Worm (Caenorhabditis elegans) whole organism, L2 larva: ENCODE results near the gene srj-42.
A peak's percentile ranks its signal among the peaks of the same experiment; 100 is the strongest.

Source experiments
- F13H6.1 ChIP-seq: sonication (generic microtip); optimal IDR thresholded peaks from 2 replicates; lab custom pipeline; 2016; ENCODE audit warnings: missing genetic modification characterization, missing compliant biosample characterization
- Y55F3AM.14 ChIP-seq: fragments of 200-800 bp; sonication (Bioruptor generic); optimal IDR thresholded peaks from 2 replicates; lab custom pipeline; 2018; ENCODE audit warnings: mild to moderate bottlenecking, missing genetic modification characterization, missing compliant biosample characterization
- alr-1 ChIP-seq: fragments of 150-350 bp; optimal IDR thresholded peaks from 2 replicates; lab custom pipeline; 2014; ENCODE audit warnings: missing biosample characterization, missing genetic modification characterization
- aly-2 ChIP-seq: fragments of 150-350 bp; optimal IDR thresholded peaks from 2 replicates; lab custom pipeline; 2014; ENCODE audit warnings: missing biosample characterization, missing genetic modification characterization
- ama-1 ChIP-seq: fragments of 150-350 bp; optimal IDR thresholded peaks from 2 replicates; lab custom pipeline; 2018; ENCODE audit warnings: inconsistent platforms
- ceh-16 ChIP-seq: fragments of 150-350 bp; optimal IDR thresholded peaks from 2 replicates; lab custom pipeline; 2014; ENCODE audit warnings: missing biosample characterization, missing genetic modification characterization
- ceh-82 ChIP-seq: fragments of 150-350 bp; optimal IDR thresholded peaks from 2 replicates; lab custom pipeline; 2014; ENCODE audit warnings: missing biosample characterization, missing genetic modification characterization
- crh-2 ChIP-seq: sonication (generic microtip); optimal IDR thresholded peaks from 2 replicates; lab custom pipeline; 2017; ENCODE audit warnings: missing biosample characterization, missing genetic modification characterization
- dmd-4 ChIP-seq: sonication (generic microtip); optimal IDR thresholded peaks from 2 replicates; lab custom pipeline; 2017; ENCODE audit warnings: missing biosample characterization, missing genetic modification characterization
- egl-27 ChIP-seq: sonication (generic microtip); optimal IDR thresholded peaks from 3 replicates; lab custom pipeline; 2017; ENCODE audit warnings: missing biosample characterization, missing genetic modification reagents, missing genetic modification characterization
- elt-3 ChIP-seq: sonication (generic microtip); optimal IDR thresholded peaks from 2 replicates; lab custom pipeline; 2017; ENCODE audit warnings: missing biosample characterization, missing genetic modification characterization
- fos-1 ChIP-seq: fragments of 150-350 bp; optimal IDR thresholded peaks from 2 replicates; lab custom pipeline; 2014; ENCODE audit warnings: missing biosample characterization, missing genetic modification characterization
- gmeb-1 ChIP-seq: fragments of 150-350 bp; optimal IDR thresholded peaks from 2 replicates; lab custom pipeline; 2014; ENCODE audit warnings: missing biosample characterization, missing genetic modification characterization
- lin-11 ChIP-seq: fragments of 150-350 bp; sonication (generic microtip); optimal IDR thresholded peaks from 2 replicates; lab custom pipeline; 2014; ENCODE audit warnings: missing biosample characterization, missing genetic modification characterization, inconsistent platforms, mixed read lengths
- lin-13 ChIP-seq: fragments of 150-350 bp; optimal IDR thresholded peaks from 2 replicates; lab custom pipeline; 2014; ENCODE audit warnings: missing biosample characterization, missing genetic modification reagents, missing genetic modification characterization
- lin-39 ChIP-seq: fragments of 150-350 bp; optimal IDR thresholded peaks from 2 replicates; lab custom pipeline; 2014; ENCODE audit warnings: missing biosample characterization, missing genetic modification reagents, missing genetic modification characterization
- lsy-2 ChIP-seq, 2 experiments: fragments of 150-350 bp in 1 of 2; sonication (generic microtip) in 1 of 2; optimal IDR thresholded peaks; 2 replicates each; lab custom pipeline; 2014 to 2017; ENCODE audit warnings: missing biosample characterization in 2 of 2, missing genetic modification characterization in 2 of 2
- mab-5 ChIP-seq: fragments of 150-350 bp; optimal IDR thresholded peaks from 2 replicates; lab custom pipeline; 2014; ENCODE audit warnings: missing biosample characterization, missing genetic modification characterization
- mdl-1 ChIP-seq, 2 experiments: fragments of 150-350 bp in 1 of 2; sonication (generic microtip) in 1 of 2; optimal IDR thresholded peaks; 2 replicates each; lab custom pipeline; 2017; ENCODE audit warnings: missing biosample characterization in 2 of 2, missing genetic modification characterization in 2 of 2
- nhr-11 ChIP-seq: fragments of 150-350 bp; optimal IDR thresholded peaks from 2 replicates; lab custom pipeline; 2014; ENCODE audit warnings: missing biosample characterization, missing genetic modification characterization
- nhr-12 ChIP-seq: fragments of 150-350 bp; optimal IDR thresholded peaks from 2 replicates; lab custom pipeline; 2014; ENCODE audit warnings: missing biosample characterization, missing genetic modification characterization
- nhr-129 ChIP-seq: fragments of 150-350 bp; optimal IDR thresholded peaks from 2 replicates; lab custom pipeline; 2014; ENCODE audit warnings: missing biosample characterization, missing genetic modification characterization
- nhr-25 ChIP-seq: fragments of 150-350 bp; sonication (generic microtip); optimal IDR thresholded peaks from 3 replicates; lab custom pipeline; 2014; ENCODE audit warnings: missing biosample characterization, missing genetic modification characterization
- nhr-77 ChIP-seq: fragments of 150-350 bp; optimal IDR thresholded peaks from 2 replicates; lab custom pipeline; 2014; ENCODE audit warnings: missing biosample characterization, missing genetic modification characterization
- peb-1 ChIP-seq: fragments of 150-350 bp; optimal IDR thresholded peaks from 2 replicates; lab custom pipeline; 2014; ENCODE audit warnings: missing biosample characterization, missing genetic modification characterization
- skn-1 ChIP-seq: sonication (generic microtip); optimal IDR thresholded peaks from 2 replicates; lab custom pipeline; 2017; ENCODE audit warnings: missing biosample characterization, missing genetic modification characterization
- snpc-4 ChIP-seq: fragments of 150-350 bp; optimal IDR thresholded peaks from 2 replicates; lab custom pipeline; 2014; ENCODE audit warnings: missing biosample characterization, missing genetic modification characterization
- unc-39 ChIP-seq: fragments of 150-350 bp; optimal IDR thresholded peaks from 2 replicates; lab custom pipeline; 2014; ENCODE audit warnings: missing biosample characterization, missing genetic modification characterization
- unc-55 ChIP-seq: fragments of 150-350 bp; sonication (generic microtip); optimal IDR thresholded peaks from 3 replicates; lab custom pipeline; 2014; ENCODE audit warnings: missing biosample characterization, missing genetic modification reagents, missing genetic modification characterization
- unc-62 ChIP-seq: fragments of 150-350 bp; optimal IDR thresholded peaks from 2 replicates; lab custom pipeline; 2014; ENCODE audit warnings: missing biosample characterization, missing genetic modification reagents, missing genetic modification characterization
- zag-1 ChIP-seq: fragments of 150-350 bp; optimal IDR thresholded peaks from 2 replicates; lab custom pipeline; 2014; ENCODE audit warnings: missing biosample characterization, missing genetic modification characterization
- ztf-11 ChIP-seq: sonication (generic microtip); optimal IDR thresholded peaks from 2 replicates; lab custom pipeline; 2017; ENCODE audit warnings: missing biosample characterization, missing genetic modification characterization
- ztf-4 ChIP-seq: fragments of 150-350 bp; optimal IDR thresholded peaks from 2 replicates; lab custom pipeline; 2014; ENCODE audit warnings: missing biosample characterization, missing genetic modification characterization

The srj-42 gene

ce11 chrIV:15252157-15252556 lies at the start of gene srj-42:
Gene srj-42, minus strand, starts transcription at chrIV:15252257.
- no peak for TF ChIP-seq nhr-77 (tag; lab: Kevin White, UChicago)
- no peak for TF ChIP-seq ceh-82 (tag; lab: Kevin White, UChicago)
- no peak for TF ChIP-seq egl-27 (tag; lab: Kevin White, UChicago)

- TF ChIP-seq nhr-77 (tag; lab: Kevin White, UChicago), result no peak
- TF ChIP-seq skn-1 (tag; lab: Kevin White, UChicago), result no peak
- TF ChIP-seq nhr-25 (tag; lab: Kevin White, UChicago), result no peak
- no peak for TF ChIP-seq peb-1 (tag; lab: Kevin White, UChicago)
- TF ChIP-seq unc-55 (GFP tag; lab: Kevin White, UChicago), result no peak
These were observed 48.0 kb upstream of the srj-42 start for ce11 chrIV:15300041-15300440.

ce11 chrIV:15294040-15294439 lies 42.0 kb upstream of the srj-42 start, which contains the start of gene Y73F8A.10:
Gene Y73F8A.10, plus strand, starts transcription at chrIV:15294340.
- TF ChIP-seq zag-1 (tag; lab: Kevin White, UChicago) (no peak), ama-1 (lab: Kevin White, UChicago) (no peak), aly-2 (tag; lab: Kevin White, UChicago) (no peak), mab-5 (tag; lab: Kevin White, UChicago) (no peak), dmd-4 (tag; lab: Kevin White, UChicago) (no peak), nhr-11 (tag; lab: Kevin White, UChicago) (no peak), unc-39 (no peak)
- TF ChIP-seq, all 48 proteins: peak for 0

ce11 chrIV:15291607-15292006 lies 39.5 kb upstream of the srj-42 start, which contains the start of gene pqn-91:
Gene pqn-91, plus strand, starts transcription at chrIV:15291907.
- no peak for TF ChIP-seq lin-39
- no peak for TF ChIP-seq nhr-25 (tag; lab: Kevin White, UChicago)
- no peak for TF ChIP-seq ztf-4 (tag; lab: Kevin White, UChicago)
- no peak for TF ChIP-seq ceh-82 (tag; lab: Kevin White, UChicago)
- no peak for TF ChIP-seq mab-5 (tag; lab: Kevin White, UChicago)
- TF ChIP-seq unc-62 (GFP tag; lab: Kevin White, UChicago), result no peak
- no peak for TF ChIP-seq F13H6.1 (tag; lab: Kevin White, UChicago)
- TF ChIP-seq snpc-4 (tag; lab: Kevin White, UChicago), result no peak
- no peak for TF ChIP-seq elt-3 (tag; lab: Kevin White, UChicago)
- no peak for TF ChIP-seq lin-11 (tag; lab: Kevin White, UChicago)
- no peak for TF ChIP-seq lin-13
- no peak for TF ChIP-seq ceh-16 (tag; lab: Kevin White, UChicago)
- TF ChIP-seq aly-2 (tag; lab: Kevin White, UChicago), result no peak
- no peak for TF ChIP-seq nhr-129
- TF ChIP-seq, all 48 proteins: peak for 0

ce11 chrIV:15291162-15291561 lies 39.1 kb upstream of the srj-42 start, which contains the start of gene pqn-90:
Gene pqn-90, minus strand, starts transcription at chrIV:15291262.
- TF ChIP-seq nhr-129, result no peak

- TF ChIP-seq F13H6.1 (tag; lab: Kevin White, UChicago), result peak; percentile 13
- TF ChIP-seq lin-13, result peak; percentile 6
- no peak for TF ChIP-seq mab-5 (tag; lab: Kevin White, UChicago)
- no peak for TF ChIP-seq fos-1 (tag; lab: Kevin White, UChicago)
- peak; percentile 3 for TF ChIP-seq gmeb-1 (tag; lab: Kevin White, UChicago)
These were observed 37.5 kb upstream of the srj-42 start for ce11 chrIV:15289508-15289907.

ce11 chrIV:15283617-15284016 lies 31.6 kb upstream of the srj-42 start:
- TF ChIP-seq nhr-12 (tag; lab: Kevin White, UChicago), result no peak
- TF ChIP-seq egl-27 (tag; lab: Kevin White, UChicago), result no peak
- no peak for TF ChIP-seq Y55F3AM.14
- TF ChIP-seq dmd-4 (tag; lab: Kevin White, UChicago), result no peak
- TF ChIP-seq fos-1 (tag; lab: Kevin White, UChicago), result no peak
- TF ChIP-seq crh-2, result no peak
- no peak for TF ChIP-seq skn-1 (tag; lab: Kevin White, UChicago)
- TF ChIP-seq alr-1 (tag; lab: Kevin White, UChicago), result no peak
- no peak for TF ChIP-seq mab-5 (tag; lab: Kevin White, UChicago)
- TF ChIP-seq ztf-11 (tag; lab: Kevin White, UChicago), result no peak
- TF ChIP-seq elt-3 (tag; lab: Kevin White, UChicago), result no peak
- no peak for TF ChIP-seq lsy-2 (tag; optimal IDR thresholded peaks at IDR 0.05; lab: Kevin White, UChicago)
- TF ChIP-seq mdl-1 (tag; optimal IDR thresholded peaks at IDR 0.05; lab: Kevin White, UChicago), result no peak
- no peak for TF ChIP-seq lin-13
- TF ChIP-seq ceh-16 (tag; lab: Kevin White, UChicago), result no peak
- TF ChIP-seq, all 48 proteins: peak for 0
